In genomic region chr3R:24271071-24271470, dm6 we compare ENCODE assay signal across 2 fruit fly cellular contexts.
TF ChIP-seq lines count a peak whose summit lies in the region.

jar (minus strand) TSS chr3R:24271233.

TF ChIP-seq in whole organism, embryonic, 481 proteins besides CTCF, POLR2A, EP300 and RAD21 (continued from another document and continues in another):
- TF ChIP-seq YL-1 (GFP tag; optimal IDR thresholded peaks at IDR 0.05; lab: Kevin White, UChicago) (peak; percentile 15), CG1647 (GFP tag; optimal IDR thresholded peaks at IDR 0.05; lab: Kevin White, UChicago) (peak; percentile 6), jumu (GFP tag; optimal IDR thresholded peaks at IDR 0.05; lab: Kevin White, UChicago) (no peak), lab (GFP tag; optimal IDR thresholded peaks at IDR 0.05; lab: Kevin White, UChicago) (peak; percentile 60), sima (GFP tag; optimal IDR thresholded peaks at IDR 0.05; lab: Kevin White, UChicago) (no peak), ro (GFP tag; IDR thresholded peaks at IDR 0.05; lab: Robert Waterston, UW) (no peak), Ravus (GFP tag; IDR thresholded peaks at IDR 0.05; lab: Robert Waterston, UW) (no peak), CG13624 (GFP tag; optimal IDR thresholded peaks at IDR 0.05; lab: Kevin White, UChicago) (peak; percentile 59), CG8924 (tag; optimal IDR thresholded peaks at IDR 0.05; lab: Kevin White, UChicago) (peak; percentile 39), Ada2b (GFP tag; IDR thresholded peaks at IDR 0.05; lab: Robert Waterston, UW) (no peak), CG17568 (GFP tag; optimal IDR thresholded peaks at IDR 0.05; lab: Kevin White, UChicago) (no peak), Bteb2 (GFP tag; optimal IDR thresholded peaks at IDR 0.05; lab: Kevin White, UChicago) (no peak), MBD-R2 (GFP tag; IDR thresholded peaks at IDR 0.05; lab: Robert Waterston, UW) (peak; percentile 45; the same call in 1 of the 2 replicates), Doc3 (GFP tag; IDR thresholded peaks at IDR 0.05; lab: Robert Waterston, UW; ENCODE audit: partially characterized antibody) (peak; percentile 80), Atf3 (GFP tag; optimal IDR thresholded peaks at IDR 0.05; lab: Kevin White, UChicago) (no peak), NC2α (GFP tag; optimal IDR thresholded peaks at IDR 0.05; lab: Kevin White, UChicago) (peak; percentile 24), wor (GFP tag; IDR thresholded peaks at IDR 0.05; lab: Robert Waterston, UW) (no peak), Jarid2 (GFP tag; optimal IDR thresholded peaks at IDR 0.05; lab: Kevin White, UChicago) (peak; percentile 99), salm (tag; optimal IDR thresholded peaks at IDR 0.05; lab: Kevin White, UChicago) (peak; percentile 24), fu2 (GFP tag; optimal IDR thresholded peaks at IDR 0.05; lab: Kevin White, UChicago) (peak; percentile 19), gro (GFP tag; optimal IDR thresholded peaks at IDR 0.05; lab: Kevin White, UChicago) (peak; percentile 32), CG6254 (GFP tag; optimal IDR thresholded peaks at IDR 0.05; lab: Kevin White, UChicago) (no peak), Opbp (GFP tag; IDR thresholded peaks at IDR 0.05; lab: Robert Waterston, UW; ENCODE audit: partially characterized antibody) (peak; percentile 95), Tbp (GFP tag; optimal IDR thresholded peaks at IDR 0.05; lab: Kevin White, UChicago) (no peak), ftz-f1 (GFP tag; optimal IDR thresholded peaks at IDR 0.05; lab: Kevin White, UChicago) (no peak), CG11695 (GFP tag; IDR thresholded peaks at IDR 0.05; lab: Robert Waterston, UW) (no peak), CG16779 (GFP tag; IDR thresholded peaks at IDR 0.05; lab: Robert Waterston, UW) (no peak), danr (GFP tag; IDR thresholded peaks at IDR 0.05; lab: Robert Waterston, UW) (no peak), CG12391 (tag; optimal IDR thresholded peaks at IDR 0.05; lab: Kevin White, UChicago) (peak; percentile 55), CG11723 (GFP tag; optimal IDR thresholded peaks at IDR 0.05; lab: Kevin White, UChicago) (no peak), CG10543 (GFP tag; optimal IDR thresholded peaks at IDR 0.05; lab: Kevin White, UChicago) (peak; percentile 71), esg (GFP tag; conservative IDR thresholded peaks at IDR 0.05; lab: Robert Waterston, UW) (no peak), eyg (GFP tag; optimal IDR thresholded peaks at IDR 0.05; lab: Kevin White, UChicago) (no peak), Fer3 (tag; optimal IDR thresholded peaks at IDR 0.05; lab: Kevin White, UChicago) (peak; percentile 1), CG4854 (GFP tag; optimal IDR thresholded peaks at IDR 0.05; lab: Kevin White, UChicago) (no peak), inv (GFP tag; IDR thresholded peaks at IDR 0.05; lab: Robert Waterston, UW; ENCODE audit: partially characterized antibody) (peak; percentile 83), fd96Cb (tag; optimal IDR thresholded peaks at IDR 0.05; lab: Kevin White, UChicago) (no peak), prd (optimal IDR thresholded peaks at IDR 0.05; lab: Kevin White, UChicago) (no peak), prd (GFP tag; IDR thresholded peaks at IDR 0.05; lab: Robert Waterston, UW) (0 out of 3 replicates have a peak, but pooled peaks have one; percentile 16), TFAM (GFP tag; optimal IDR thresholded peaks at IDR 0.05; lab: Kevin White, UChicago) (no peak), Sox102F (GFP tag; optimal IDR thresholded peaks at IDR 0.05; lab: Kevin White, UChicago) (no peak), tx (GFP tag; optimal IDR thresholded peaks at IDR 0.05; lab: Kevin White, UChicago) (no peak), Max (GFP tag; optimal IDR thresholded peaks at IDR 0.05; lab: Kevin White, UChicago) (no peak), knrl (GFP tag; IDR thresholded peaks at IDR 0.05; lab: Robert Waterston, UW; ENCODE audit: partially characterized antibody) (peak; percentile 88), CG1024 (GFP tag; IDR thresholded peaks at IDR 0.05; lab: Robert Waterston, UW) (peak; percentile 45), corto (GFP tag; optimal IDR thresholded peaks at IDR 0.05; lab: Kevin White, UChicago) (no peak), Ptx1 (GFP tag; IDR thresholded peaks at IDR 0.05; lab: Robert Waterston, UW) (0 out of 2 replicates have a peak, but pooled peaks have one; percentile 17), CG2202 (tag; optimal IDR thresholded peaks at IDR 0.05; lab: Kevin White, UChicago) (peak; percentile 24), CG3995 (GFP tag; optimal IDR thresholded peaks at IDR 0.05; lab: Kevin White, UChicago) (peak; percentile 51), Vsx1 (GFP tag; optimal IDR thresholded peaks at IDR 0.05; lab: Kevin White, UChicago) (peak; percentile 12), Atf-2 (GFP tag; optimal IDR thresholded peaks at IDR 0.05; lab: Kevin White, UChicago) (no peak), CG14710 (tag; optimal IDR thresholded peaks at IDR 0.05; lab: Kevin White, UChicago) (peak; percentile 71), zen2 (GFP tag; IDR thresholded peaks at IDR 0.05; lab: Robert Waterston, UW; ENCODE audit: partially characterized antibody) (peak; percentile 87), BtbVII (GFP tag; optimal IDR thresholded peaks at IDR 0.05; lab: Kevin White, UChicago) (peak; percentile 45), CG13894 (tag; optimal IDR thresholded peaks at IDR 0.05; lab: Kevin White, UChicago) (peak; percentile 77), zen (tag; optimal IDR thresholded peaks at IDR 0.05; lab: Kevin White, UChicago) (peak; percentile 27), CG32772 (GFP tag; IDR thresholded peaks at IDR 0.05; lab: Robert Waterston, UW) (no peak), CG6175 (GFP tag; IDR thresholded peaks at IDR 0.05; lab: Robert Waterston, UW) (no peak), HLH54F (GFP tag; optimal IDR thresholded peaks at IDR 0.05; lab: Kevin White, UChicago) (no peak), pzg (GFP tag; optimal IDR thresholded peaks at IDR 0.05; lab: Kevin White, UChicago) (peak; percentile 97), CG3726 (GFP tag; IDR thresholded peaks at IDR 0.05; lab: Robert Waterston, UW) (no peak), CG15696 (tag; optimal IDR thresholded peaks at IDR 0.05; lab: Kevin White, UChicago) (no peak), lola (GFP tag; optimal IDR thresholded peaks at IDR 0.05; lab: Kevin White, UChicago) (no peak), ems (GFP tag; optimal IDR thresholded peaks at IDR 0.05; lab: Kevin White, UChicago) (peak; percentile 14), grau (tag; optimal IDR thresholded peaks at IDR 0.05; lab: Kevin White, UChicago) (peak; percentile 43), CG11247 (GFP tag; IDR thresholded peaks at IDR 0.05; lab: Robert Waterston, UW) (peak; percentile 11; the same call in 1 of the 2 replicates), nom (GFP tag; optimal IDR thresholded peaks at IDR 0.05; lab: Kevin White, UChicago) (peak; percentile 25)

TF ChIP-seq in whole organism, prepupa, 60 proteins besides CTCF, POLR2A, EP300 and RAD21 (continued from another document):
- TF ChIP-seq Lpt (GFP tag; optimal IDR thresholded peaks at IDR 0.05; lab: Kevin White, UChicago): no peak
- peak; percentile 15 for TF ChIP-seq CG9139 (GFP tag; optimal IDR thresholded peaks at IDR 0.05; lab: Kevin White, UChicago)
- peak; percentile 28 for TF ChIP-seq Sox14 (GFP tag; optimal IDR thresholded peaks at IDR 0.05; lab: Kevin White, UChicago)
TF ChIP-seq in whole organism, prepupa: peak in this region for 17.
